Fruit fly (Drosophila melanogaster) whole organism, embryonic: ENCODE measurements around the gene Lgr1.

Experiments
- CG10267 ChIP-seq: fragments of 200-800 bp; sonication (Bioruptor generic); optimal IDR thresholded peaks from 2 replicates; lab custom pipeline; 2018; ENCODE audit warnings: missing biosample characterization, mild to moderate bottlenecking, missing genetic modification characterization, moderate library complexity
- CG10431 ChIP-seq: fragments of 200-800 bp; sonication (Bioruptor generic); optimal IDR thresholded peaks from 3 replicates; lab custom pipeline; 2018; ENCODE audit warnings: missing biosample characterization, mild to moderate bottlenecking, missing genetic modification characterization
- CG11093 ChIP-seq: fragments of 200-800 bp; sonication (Bioruptor generic); IDR thresholded peaks from 3 replicates; pipeline ENCODE4 v1.3.6; 2022; ENCODE audit warnings: missing biosample characterization, missing genetic modification characterization
- CG11247 ChIP-seq: fragments of 200-800 bp; sonication (Bioruptor generic); IDR thresholded peaks from 2 replicates; pipeline ENCODE4 v1.3.6; 2022; ENCODE audit warnings: missing biosample characterization, missing genetic modification characterization
- CG11723 ChIP-seq: fragments of 200-800 bp; sonication (Bioruptor generic); optimal IDR thresholded peaks from 2 replicates; lab custom pipeline; 2017; ENCODE audit warnings: missing biosample characterization, mild to moderate bottlenecking, missing genetic modification characterization
- CG12155 ChIP-seq: fragments of 200-800 bp; sonication (Bioruptor generic); optimal IDR thresholded peaks from 3 replicates; lab custom pipeline; 2016; ENCODE audit warnings: missing biosample characterization, missing genetic modification characterization
- CG1233 ChIP-seq: fragments of 200-800 bp; sonication (Bioruptor generic); optimal IDR thresholded peaks from 4 replicates; lab custom pipeline; 2018; ENCODE audit warnings: missing biosample characterization, mild to moderate bottlenecking, missing genetic modification characterization
- CG12942 ChIP-seq: fragments of 200-800 bp; sonication (Bioruptor generic); optimal IDR thresholded peaks from 3 replicates; lab custom pipeline; 2016; ENCODE audit warnings: missing biosample characterization, missing genetic modification characterization
- CG15479 ChIP-seq: fragments of 200-800 bp; sonication (Bioruptor generic); optimal IDR thresholded peaks from 3 replicates; lab custom pipeline; 2019; ENCODE audit warnings: missing biosample characterization, mild to moderate bottlenecking, missing genetic modification characterization, moderate library complexity
- CG1603 ChIP-seq: fragments of 200-800 bp; sonication (Bioruptor generic); optimal IDR thresholded peaks from 2 replicates; lab custom pipeline; 2019; ENCODE audit warnings: missing biosample characterization, mild to moderate bottlenecking, missing genetic modification characterization, moderate library complexity
- CG1647 ChIP-seq: fragments of 200-800 bp; sonication (Bioruptor generic); optimal IDR thresholded peaks from 3 replicates; lab custom pipeline; 2016; ENCODE audit warnings: missing biosample characterization, missing genetic modification characterization
- CG17328 ChIP-seq: fragments of 200-800 bp; sonication (Bioruptor generic); IDR thresholded peaks from 2 replicates; pipeline ENCODE4 v1.3.6; 2022; ENCODE audit warnings: missing biosample characterization, missing genetic modification characterization
- CG30020 ChIP-seq: fragments of 200-800 bp; optimal IDR thresholded peaks from 2 replicates; lab custom pipeline; 2019; ENCODE audit warnings: missing biosample characterization, mild to moderate bottlenecking, missing genetic modification characterization, moderate library complexity
- CG3847 ChIP-seq: fragments of 200-800 bp; sonication (Bioruptor generic); IDR thresholded peaks from 2 replicates; pipeline ENCODE4 v1.3.6; 2022; ENCODE audit warnings: missing biosample characterization, missing genetic modification characterization
- CG7745 ChIP-seq: fragments of 200-800 bp; sonication (Bioruptor generic); optimal IDR thresholded peaks from 2 replicates; lab custom pipeline; 2018; ENCODE audit warnings: missing biosample characterization, mild to moderate bottlenecking, missing genetic modification characterization, moderate library complexity
- CG7786 ChIP-seq: fragments of 200-800 bp; sonication (Bioruptor generic); optimal IDR thresholded peaks from 2 replicates; lab custom pipeline; 2016; ENCODE audit warnings: missing biosample characterization, missing genetic modification characterization
- CG7839 ChIP-seq: fragments of 200-800 bp; sonication (Bioruptor generic); optimal IDR thresholded peaks from 3 replicates; lab custom pipeline; 2018; ENCODE audit warnings: missing biosample characterization, mild to moderate bottlenecking, missing genetic modification characterization, moderate library complexity
- Dad ChIP-seq: fragments of 200-800 bp; sonication (Bioruptor generic); optimal IDR thresholded peaks from 3 replicates; lab custom pipeline; 2016; ENCODE audit warnings: missing biosample characterization, missing genetic modification characterization
- Dek ChIP-seq: fragments of 200-800 bp; sonication (Bioruptor generic); optimal IDR thresholded peaks from 3 replicates; lab custom pipeline; 2019; ENCODE audit warnings: missing biosample characterization, mild to moderate bottlenecking, missing genetic modification characterization, moderate library complexity
- Dip3 ChIP-seq: fragments of 200-800 bp; sonication (Bioruptor generic); optimal IDR thresholded peaks from 3 replicates; lab custom pipeline; 2016; ENCODE audit warnings: missing biosample characterization, missing genetic modification characterization
- Dll ChIP-seq: fragments of 200-800 bp; sonication (Bioruptor generic); IDR thresholded peaks from 4 replicates; pipeline ENCODE4 v1.3.6; 2022; ENCODE audit warnings: missing biosample characterization, missing genetic modification characterization; ENCODE audit not compliant: partially characterized antibody
- Elba2 ChIP-seq: fragments of 200-800 bp; sonication (Bioruptor generic); optimal IDR thresholded peaks from 3 replicates; lab custom pipeline; 2016; ENCODE audit warnings: missing biosample characterization, missing genetic modification characterization
- Fer1 ChIP-seq: fragments of 200-800 bp; sonication (Bioruptor generic); optimal IDR thresholded peaks from 2 replicates; lab custom pipeline; 2017; ENCODE audit warnings: missing biosample characterization, mild to moderate bottlenecking, missing genetic modification characterization
- HHEX ChIP-seq: fragments of 200-800 bp; sonication (Bioruptor generic); optimal IDR thresholded peaks from 3 replicates; lab custom pipeline; 2017; ENCODE audit warnings: missing biosample characterization, mild to moderate bottlenecking, missing genetic modification characterization, missing genetic modification reagents
- HmgD ChIP-seq: fragments of 200-800 bp; sonication (Bioruptor generic); optimal IDR thresholded peaks from 3 replicates; lab custom pipeline; 2016; ENCODE audit warnings: missing biosample characterization, missing genetic modification characterization
- Jarid2 ChIP-seq: fragments of 200-800 bp; sonication (Bioruptor generic); optimal IDR thresholded peaks from 3 replicates; lab custom pipeline; 2017; ENCODE audit warnings: mild to moderate bottlenecking, missing biosample characterization, missing genetic modification reagents, missing genetic modification characterization
- Nf-YC ChIP-seq: fragments of 200-800 bp; optimal IDR thresholded peaks from 3 replicates; lab custom pipeline; 2019; ENCODE audit warnings: missing biosample characterization, mild to moderate bottlenecking, missing genetic modification characterization, moderate library complexity
- Opbp ChIP-seq: fragments of 200-800 bp; sonication (Bioruptor generic); IDR thresholded peaks from 3 replicates; pipeline ENCODE4 v1.3.6; 2022; ENCODE audit warnings: missing biosample characterization, missing genetic modification characterization; ENCODE audit not compliant: partially characterized antibody
- Side ChIP-seq: fragments of 200-800 bp; sonication (Bioruptor generic); optimal IDR thresholded peaks from 2 replicates; lab custom pipeline; 2016; ENCODE audit warnings: missing biosample characterization, missing genetic modification characterization
- Usf ChIP-seq: fragments of 200-800 bp; sonication (Bioruptor generic); optimal IDR thresholded peaks from 2 replicates; lab custom pipeline; 2017; ENCODE audit warnings: missing genotype, missing biosample characterization, missing genetic modification characterization
- bbx ChIP-seq: fragments of 200-800 bp; sonication (Bioruptor generic); IDR thresholded peaks from 2 replicates; pipeline ENCODE4 v1.3.6; 2022; ENCODE audit warnings: missing biosample characterization, missing genetic modification characterization; ENCODE audit not compliant: partially characterized antibody
- bowl ChIP-seq: fragments of 200-800 bp; sonication (Bioruptor generic); IDR thresholded peaks from 2 replicates; pipeline ENCODE4 v1.3.6; 2022; ENCODE audit warnings: missing biosample characterization, missing genetic modification characterization
- disco-r ChIP-seq: fragments of 200-800 bp; sonication (Bioruptor generic); optimal IDR thresholded peaks from 2 replicates; lab custom pipeline; 2016; ENCODE audit warnings: missing biosample characterization, missing genetic modification characterization
- dm ChIP-seq: fragments of 200-800 bp; sonication (Bioruptor generic); optimal IDR thresholded peaks from 3 replicates; lab custom pipeline; 2016; ENCODE audit warnings: missing biosample characterization, missing genetic modification characterization
- gcm ChIP-seq: fragments of 200-800 bp; sonication (Bioruptor generic); optimal IDR thresholded peaks from 2 replicates; lab custom pipeline; 2019; ENCODE audit warnings: missing biosample characterization, mild to moderate bottlenecking, missing genetic modification characterization, moderate library complexity
- gcm2 ChIP-seq: fragments of 200-800 bp; sonication (Bioruptor generic); optimal IDR thresholded peaks from 2 replicates; lab custom pipeline; 2016; ENCODE audit warnings: missing biosample characterization, missing genetic modification characterization
- gem ChIP-seq: fragments of 200-800 bp; sonication (Bioruptor generic); optimal IDR thresholded peaks from 2 replicates; lab custom pipeline; 2019; ENCODE audit warnings: missing biosample characterization, mild to moderate bottlenecking, missing genetic modification characterization, moderate library complexity
- gfzf ChIP-seq: fragments of 200-800 bp; sonication (Bioruptor generic); optimal IDR thresholded peaks from 2 replicates; lab custom pipeline; 2016; ENCODE audit warnings: missing biosample characterization, mild to moderate bottlenecking, missing genetic modification characterization, moderate library complexity
- h ChIP-seq: fragments of >200 bp; optimal IDR thresholded peaks from 2 replicates; lab custom pipeline; 2017
- jumu ChIP-seq: fragments of 200-800 bp; sonication (Bioruptor generic); optimal IDR thresholded peaks from 3 replicates; lab custom pipeline; 2016; ENCODE audit warnings: missing biosample characterization, missing genetic modification characterization
- lilli ChIP-seq: fragments of 200-800 bp; sonication (Bioruptor generic); optimal IDR thresholded peaks from 3 replicates; lab custom pipeline; 2016; ENCODE audit warnings: missing biosample characterization, missing genetic modification characterization
- lov ChIP-seq, 2 experiments: fragments of 200-800 bp in 1 of 2; fragments of >200 bp in 1 of 2; sonication (Bioruptor generic) in 1 of 2; IDR thresholded peaks in 1 of 2; optimal IDR thresholded peaks in 1 of 2; 2 replicates in 1 of 2; 3 replicates in 1 of 2; pipeline versions ENCODE4 v1.3.6 to Lab custom; 2017 to 2022; ENCODE audit warnings: missing biosample characterization in 1 of 2, missing genetic modification characterization in 1 of 2
- nau ChIP-seq: fragments of 200-800 bp; sonication (Bioruptor generic); optimal IDR thresholded peaks from 3 replicates; lab custom pipeline; 2017; ENCODE audit warnings: missing biosample characterization, mild to moderate bottlenecking, missing genetic modification characterization, missing genetic modification reagents
- pho ChIP-seq: fragments of 200-800 bp; sonication (Bioruptor generic); optimal IDR thresholded peaks from 2 replicates; lab custom pipeline; 2016; ENCODE audit warnings: missing biosample characterization, missing genetic modification characterization
- salm ChIP-seq: fragments of 200-800 bp; sonication (Bioruptor generic); optimal IDR thresholded peaks from 2 replicates; lab custom pipeline; 2018; ENCODE audit warnings: missing biosample characterization, mild to moderate bottlenecking, missing genetic modification characterization
- seq ChIP-seq: fragments of 200-800 bp; sonication (Bioruptor generic); IDR thresholded peaks from 2 replicates; pipeline ENCODE4 v1.3.6; 2022; ENCODE audit warnings: missing biosample characterization, missing genetic modification characterization
- sqz ChIP-seq: fragments of 200-800 bp; sonication (Bioruptor generic); optimal IDR thresholded peaks from 3 replicates; lab custom pipeline; 2018; ENCODE audit warnings: missing biosample characterization, mild to moderate bottlenecking, missing genetic modification characterization
- trh ChIP-seq: fragments of 200-800 bp; sonication (Bioruptor generic); optimal IDR thresholded peaks from 2 replicates; lab custom pipeline; 2016; ENCODE audit warnings: missing biosample characterization, missing genetic modification characterization
- ttk ChIP-seq: fragments of 200-800 bp; sonication (Bioruptor generic); IDR thresholded peaks from 2 replicates; pipeline ENCODE4 v2.1.2; 2022; ENCODE audit warnings: missing biosample characterization, missing genetic modification characterization
- wek ChIP-seq: fragments of 200-800 bp; sonication (Bioruptor generic); optimal IDR thresholded peaks from 3 replicates; lab custom pipeline; 2018; ENCODE audit warnings: missing biosample characterization, mild to moderate bottlenecking, missing genetic modification characterization, moderate library complexity
- zf30C ChIP-seq: fragments of 200-800 bp; sonication (Bioruptor generic); optimal IDR thresholded peaks from 3 replicates; lab custom pipeline; 2018; ENCODE audit warnings: missing biosample characterization, mild to moderate bottlenecking, missing genetic modification characterization

The Lgr1 gene

DNA sequence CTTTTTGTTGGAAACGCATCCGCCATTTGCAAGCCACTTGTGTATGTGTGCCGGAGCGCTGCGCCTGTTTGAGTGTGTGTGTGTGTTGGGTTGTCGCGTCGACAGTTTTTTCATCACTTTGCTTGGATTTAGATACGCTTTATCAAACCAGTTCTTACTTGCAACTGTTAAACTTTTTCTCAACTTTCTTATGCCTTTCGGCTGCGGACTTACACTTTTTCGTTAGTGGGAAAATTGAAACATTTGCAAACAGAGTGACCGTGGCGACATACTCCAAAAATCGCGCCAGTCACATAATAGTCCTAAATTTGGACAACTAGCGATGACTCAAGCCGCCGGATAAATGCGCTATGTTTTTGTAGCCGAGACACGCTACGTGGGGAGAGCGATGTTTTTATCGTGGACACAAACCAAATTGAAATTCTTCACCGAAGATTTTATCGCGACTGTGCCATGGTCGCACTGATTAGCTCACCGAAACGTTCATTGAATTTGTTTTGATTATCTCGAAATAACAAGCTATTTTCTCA, 43.3 kb upstream of the Lgr1 start, which contains the start of the genes alt and CG7655 (continued):
- TF ChIP-seq jumu, result peak; percentile 62
- TF ChIP-seq gfzf, result peak; percentile 100
- TF ChIP-seq CG7745, result no peak
- TF ChIP-seq CG1603, result peak; percentile 93
- peak; percentile 44 for TF ChIP-seq pho (GFP tag; lab: Kevin White, UChicago)
- TF ChIP-seq lilli (GFP tag; lab: Kevin White, UChicago), result no peak
- TF ChIP-seq Nf-YC, result peak; percentile 36
- TF ChIP-seq CG7786 (GFP tag; lab: Kevin White, UChicago), result peak; percentile 9
- TF ChIP-seq wek, result no peak
- peak; percentile 10 for TF ChIP-seq CG12155 (GFP tag; lab: Kevin White, UChicago)
- TF ChIP-seq Dll, result no peak
- peak; percentile 54 for TF ChIP-seq Dek (tag; lab: Kevin White, UChicago)
- no peak for TF ChIP-seq CG17328
- no peak for TF ChIP-seq Elba2 (GFP tag; lab: Kevin White, UChicago)
- peak; percentile 6 for TF ChIP-seq dm (GFP tag; lab: Kevin White, UChicago)
- TF ChIP-seq bowl (GFP tag; lab: Robert Waterston, UW), result no peak
- TF ChIP-seq nau (GFP tag; lab: Kevin White, UChicago), result no peak
- no peak for TF ChIP-seq CG11247 (GFP tag; lab: Robert Waterston, UW)
- TF ChIP-seq gcm2 (GFP tag; lab: Kevin White, UChicago), result no peak
- no peak for TF ChIP-seq CG11723 (GFP tag; lab: Kevin White, UChicago)
- no peak for TF ChIP-seq disco-r (GFP tag; lab: Kevin White, UChicago)
- no peak for TF ChIP-seq lov (optimal IDR thresholded peaks at IDR 0.05; lab: Kevin White, UChicago)
- TF ChIP-seq lov (GFP tag; IDR thresholded peaks at IDR 0.05; lab: Robert Waterston, UW), result no peak
- no peak for TF ChIP-seq sqz (GFP tag; lab: Kevin White, UChicago)
- peak; percentile 12 for TF ChIP-seq salm (tag; lab: Kevin White, UChicago)
- TF ChIP-seq HmgD, result peak; percentile 84
- no peak for TF ChIP-seq CG7839 (tag; lab: Kevin White, UChicago)
- peak; percentile 10 for TF ChIP-seq Fer1
- peak; percentile 15 for TF ChIP-seq gem
- no peak for TF ChIP-seq CG3847 (GFP tag; lab: Robert Waterston, UW)
- TF ChIP-seq Jarid2 (GFP tag; lab: Kevin White, UChicago), result no peak
- no peak for TF ChIP-seq seq (GFP tag; lab: Robert Waterston, UW)
- peak; percentile 29 for TF ChIP-seq CG10431 (GFP tag; lab: Kevin White, UChicago)
- TF ChIP-seq bbx (GFP tag; lab: Robert Waterston, UW), result no peak
- no peak for TF ChIP-seq Usf
- TF ChIP-seq CG1233 (GFP tag; lab: Kevin White, UChicago), result no peak
- no peak for TF ChIP-seq Opbp (GFP tag; lab: Robert Waterston, UW)
- peak; percentile 31 for TF ChIP-seq Dad
- no peak for TF ChIP-seq CG1647 (GFP tag; lab: Kevin White, UChicago)
- TF ChIP-seq CG10267, result peak; percentile 62
- TF ChIP-seq CG11093 (GFP tag; lab: Robert Waterston, UW), result no peak
- TF ChIP-seq zf30C, result no peak
- peak; percentile 32 for TF ChIP-seq Dip3
- peak; percentile 38 for TF ChIP-seq Side (GFP tag; lab: Kevin White, UChicago)
- TF ChIP-seq HHEX (GFP tag; lab: Kevin White, UChicago), result no peak
- no peak for TF ChIP-seq trh (GFP tag; lab: Kevin White, UChicago)
- no peak for TF ChIP-seq h (lab: Kevin White, UChicago)
- no peak for TF ChIP-seq CG12942 (GFP tag; lab: Kevin White, UChicago)
- TF ChIP-seq gcm, result no peak
- TF ChIP-seq ttk (GFP tag; lab: Robert Waterston, UW), result no peak
- no peak for TF ChIP-seq CG15479 (GFP tag; lab: Kevin White, UChicago)
- TF ChIP-seq CG30020 (tag; lab: Kevin White, UChicago), result peak; percentile 2
